Worm (Caenorhabditis elegans) whole organism, early embryonic: ENCODE measurements around the gene T04C9.1.

Source experiments
- B0310.2 ChIP-seq: sonication (generic microtip); optimal IDR thresholded peaks from 2 replicates; lab custom pipeline; 2016; ENCODE audit warnings: mild to moderate bottlenecking, missing genetic modification characterization, missing compliant biosample characterization
- F13C5.2 ChIP-seq: sonication (generic microtip); optimal IDR thresholded peaks from 2 replicates; lab custom pipeline; 2017; ENCODE audit warnings: mild to moderate bottlenecking, missing genetic modification characterization, inconsistent platforms, missing compliant biosample characterization
- aly-1 ChIP-seq: sonication (generic microtip); optimal IDR thresholded peaks from 2 replicates; lab custom pipeline; 2016; ENCODE audit warnings: missing genetic modification characterization, missing compliant biosample characterization
- ama-1 ChIP-seq: fragments of 150-350 bp; optimal IDR thresholded peaks from 2 replicates; lab custom pipeline; 2014
- ceh-13 ChIP-seq: fragments of 200-800 bp; sonication (Bioruptor generic); optimal IDR thresholded peaks from 2 replicates; lab custom pipeline; 2018; ENCODE audit warnings: mild to moderate bottlenecking, missing genetic modification characterization, missing compliant biosample characterization
- ceh-36 ChIP-seq: sonication (generic microtip); optimal IDR thresholded peaks from 2 replicates; lab custom pipeline; 2016; ENCODE audit warnings: missing genetic modification characterization, inconsistent platforms, missing compliant biosample characterization
- ets-7 ChIP-seq: sonication (generic microtip); optimal IDR thresholded peaks from 2 replicates; lab custom pipeline; 2016; ENCODE audit warnings: missing genotype, missing genetic modification characterization, missing compliant biosample characterization
- flt-1 ChIP-seq: fragments of 200-800 bp; sonication (Bioruptor generic); IDR thresholded peaks from 2 replicates; pipeline ENCODE4 v1.3.6; 2022; ENCODE audit warnings: missing genetic modification characterization, missing compliant biosample characterization
- hmbx-1 ChIP-seq: sonication (generic microtip); optimal IDR thresholded peaks from 2 replicates; lab custom pipeline; 2016; ENCODE audit warnings: mild to moderate bottlenecking, missing genetic modification characterization, missing compliant biosample characterization
- hmg-4 ChIP-seq: fragments of 200-800 bp; sonication (Bioruptor generic); optimal IDR thresholded peaks from 2 replicates; lab custom pipeline; 2018; ENCODE audit warnings: mild to moderate bottlenecking, missing genetic modification characterization, missing compliant biosample characterization
- hnd-1 ChIP-seq: sonication (generic microtip); optimal IDR thresholded peaks from 2 replicates; lab custom pipeline; 2016; ENCODE audit warnings: missing genetic modification characterization, missing compliant biosample characterization
- pes-1 ChIP-seq: fragments of 200-800 bp; sonication (Bioruptor generic); IDR thresholded peaks from 2 replicates; pipeline ENCODE4 v1.3.6; 2022; ENCODE audit warnings: missing genetic modification reagents, missing genetic modification characterization, missing compliant biosample characterization
- scrt-1 ChIP-seq: fragments of 200-800 bp; sonication (Bioruptor generic); IDR thresholded peaks from 2 replicates; pipeline ENCODE4 v1.3.6; 2022; ENCODE audit warnings: missing genetic modification characterization, missing compliant biosample characterization
- sea-1 ChIP-seq: fragments of 200-800 bp; sonication (Bioruptor generic); conservative IDR thresholded peaks from 2 replicates; pipeline ENCODE4 v1.3.6; 2022; ENCODE audit warnings: missing genetic modification characterization, missing compliant biosample characterization
- tbx-11 ChIP-seq: fragments of 200-800 bp; sonication (Bioruptor generic); IDR thresholded peaks from 2 replicates; pipeline ENCODE4 v1.3.6; 2022; ENCODE audit warnings: missing genetic modification characterization, missing compliant biosample characterization
- tbx-37 ChIP-seq: fragments of 200-800 bp; sonication (Bioruptor generic); conservative IDR thresholded peaks from 2 replicates; pipeline ENCODE4 v1.3.6; 2022; ENCODE audit warnings: missing genetic modification reagents, missing genetic modification characterization, missing compliant biosample characterization
- tra-4 ChIP-seq: sonication (generic microtip); optimal IDR thresholded peaks from 2 replicates; lab custom pipeline; 2017; ENCODE audit warnings: missing genetic modification characterization, missing compliant biosample characterization

T04C9.1 gene

ce11 chrIII:6019512-6020209 lies 26.6 kb downstream of the T04C9.1 start, which contains the start of the genes npp-10 and cyk-3:
Gene npp-10 (minus strand): TSS chrIII:6019562.
Gene cyk-3 (plus strand): TSS chrIII:6020159.
- TF ChIP-seq ets-7 (tag; lab: Kevin White, UChicago): no peak
- TF ChIP-seq tbx-11 (GFP tag; lab: Robert Waterston, UW): 0 out of 2 replicates have a peak, but pooled peaks have one; percentile 35

- TF ChIP-seq B0310.2 (tag; lab: Kevin White, UChicago) (no peak), flt-1 (GFP tag; lab: Robert Waterston, UW) (no peak), hmbx-1 (tag; lab: Kevin White, UChicago) (no peak), sea-1 (GFP tag; lab: Robert Waterston, UW) (no peak), F13C5.2 (no peak), ceh-36 (tag; lab: Kevin White, UChicago) (no peak), ama-1 (lab: Kevin White, UChicago) (no peak), pes-1 (no peak), scrt-1 (no peak), ceh-13 (GFP tag; lab: Kevin White, UChicago) (no peak), tbx-37 (GFP tag; lab: Robert Waterston, UW) (no peak), aly-1 (no peak), ets-7 (tag; lab: Kevin White, UChicago) (no peak), hmg-4 (GFP tag; lab: Kevin White, UChicago) (no peak), tbx-11 (GFP tag; lab: Robert Waterston, UW) (no peak), hnd-1 (tag; lab: Kevin White, UChicago) (no peak), tra-4 (tag; lab: Kevin White, UChicago) (no peak)
Observed at ce11 chrIII:6028432-6028831, 35.4 kb downstream of the T04C9.1 start, which contains the start of gene tbx-7. Gene tbx-7 (minus strand): TSS chrIII:6028532.

DNA sequence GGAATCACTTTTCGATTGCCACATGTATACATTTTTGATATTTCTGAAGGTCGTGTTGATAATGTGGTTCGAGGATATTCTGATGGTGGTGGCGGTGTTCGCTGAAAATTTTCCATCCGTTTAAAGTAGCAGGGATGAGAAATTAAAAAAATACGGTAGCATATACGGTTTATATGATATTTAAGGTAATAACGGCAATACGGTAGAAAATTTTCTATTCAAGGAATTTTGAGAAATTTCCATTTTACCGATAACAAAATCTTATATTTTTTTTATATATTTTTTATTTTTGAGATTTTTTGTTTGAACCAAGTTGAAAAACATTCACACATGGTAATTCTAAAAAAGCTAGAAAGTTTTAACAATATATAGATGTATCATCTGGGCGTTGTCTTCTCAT lies 37.5 kb downstream of the T04C9.1 start, which contains the start of gene ZK328.6:
Gene ZK328.6 (minus strand): TSS at position 101 of the 400 bp plus-strand sequence.
- no peak for TF ChIP-seq ets-7 (tag; lab: Kevin White, UChicago)
- TF ChIP-seq hmg-4 (GFP tag; lab: Kevin White, UChicago): no peak
- TF ChIP-seq ceh-13 (GFP tag; lab: Kevin White, UChicago): no peak
- no peak for TF ChIP-seq scrt-1
- no peak for TF ChIP-seq B0310.2 (tag; lab: Kevin White, UChicago)
- TF ChIP-seq pes-1: no peak
- no peak for TF ChIP-seq ama-1 (lab: Kevin White, UChicago)
- TF ChIP-seq tra-4 (tag; lab: Kevin White, UChicago): no peak

DNA sequence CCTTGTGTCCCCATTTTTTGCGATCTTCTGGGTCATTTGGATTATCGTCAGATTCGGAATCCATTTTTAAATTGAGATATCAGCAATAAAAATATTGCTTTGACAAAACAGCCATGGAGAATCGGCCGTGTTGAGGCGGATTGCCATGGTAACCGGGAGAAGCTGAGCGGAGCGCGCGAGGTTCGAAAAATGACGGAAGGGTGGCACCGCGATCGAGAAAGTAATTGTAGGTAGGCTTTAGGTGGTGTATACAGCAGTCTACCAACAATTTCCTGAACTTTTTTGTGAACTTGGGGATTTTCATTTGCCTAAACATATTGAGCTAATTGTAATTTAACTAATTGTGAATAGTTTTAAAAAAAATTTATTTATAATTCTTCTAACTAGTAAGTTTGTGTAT lies 46.4 kb downstream of the T04C9.1 start, which contains the start of gene ift-139:
Gene ift-139 (minus strand): TSS at position 101 of the 400 bp plus-strand sequence.
- TF ChIP-seq ceh-36 (tag; lab: Kevin White, UChicago): no peak
- TF ChIP-seq hmbx-1 (tag; lab: Kevin White, UChicago): no peak
- no peak for TF ChIP-seq ets-7 (tag; lab: Kevin White, UChicago)
- TF ChIP-seq tra-4 (tag; lab: Kevin White, UChicago): no peak
- no peak for TF ChIP-seq B0310.2 (tag; lab: Kevin White, UChicago)
- no peak for TF ChIP-seq hnd-1 (tag; lab: Kevin White, UChicago)
- TF ChIP-seq sea-1 (GFP tag; lab: Robert Waterston, UW): no peak
- no peak for TF ChIP-seq pes-1
- TF ChIP-seq aly-1: no peak
- no peak for TF ChIP-seq tbx-11 (GFP tag; lab: Robert Waterston, UW)
- no peak for TF ChIP-seq tbx-37 (GFP tag; lab: Robert Waterston, UW)
- no peak for TF ChIP-seq ama-1 (lab: Kevin White, UChicago)
- no peak for TF ChIP-seq F13C5.2
- no peak for TF ChIP-seq flt-1 (GFP tag; lab: Robert Waterston, UW)
- no peak for TF ChIP-seq ceh-13 (GFP tag; lab: Kevin White, UChicago)
- no peak for TF ChIP-seq hmg-4 (GFP tag; lab: Kevin White, UChicago)
- no peak for TF ChIP-seq scrt-1

- TF ChIP-seq tbx-37 (GFP tag; lab: Robert Waterston, UW) (no peak), scrt-1 (no peak), tbx-11 (GFP tag; lab: Robert Waterston, UW) (no peak), tra-4 (tag; lab: Kevin White, UChicago) (no peak), ceh-36 (tag; lab: Kevin White, UChicago) (no peak), sea-1 (GFP tag; lab: Robert Waterston, UW) (no peak), aly-1 (no peak), flt-1 (GFP tag; lab: Robert Waterston, UW) (no peak), ets-7 (tag; lab: Kevin White, UChicago) (no peak), ceh-13 (GFP tag; lab: Kevin White, UChicago) (no peak)
Observed at ce11 chrIII:6046881-6047280, 53.9 kb downstream of the T04C9.1 start, which contains the start of gene tbx-11. Gene tbx-11 (minus strand): TSS chrIII:6046981.

- TF ChIP-seq ceh-36 (tag; lab: Kevin White, UChicago): no peak
- no peak for TF ChIP-seq hmg-4 (GFP tag; lab: Kevin White, UChicago)
- TF ChIP-seq aly-1: no peak
- no peak for TF ChIP-seq ama-1 (lab: Kevin White, UChicago)
- no peak for TF ChIP-seq ceh-13 (GFP tag; lab: Kevin White, UChicago)
- TF ChIP-seq F13C5.2: no peak
- no peak for TF ChIP-seq hmbx-1 (tag; lab: Kevin White, UChicago)
- no peak for TF ChIP-seq flt-1 (GFP tag; lab: Robert Waterston, UW)
- TF ChIP-seq tra-4 (tag; lab: Kevin White, UChicago): no peak
- TF ChIP-seq hnd-1 (tag; lab: Kevin White, UChicago): no peak
Observed at ce11 chrIII:6055706-6056105, 62.7 kb downstream of the T04C9.1 start, which contains the start of gene F40H6.5. Gene F40H6.5 (minus strand): TSS chrIII:6055806.
